Worm (Caenorhabditis elegans) whole organism, L3 larva: ENCODE data around the gene F45E10.2.

Experiments used
- R02D3.7 ChIP-seq: fragments of 150-350 bp; optimal IDR thresholded peaks from 2 replicates; lab custom pipeline; 2014; ENCODE audit warnings: missing biosample characterization, missing genetic modification characterization
- ZK546.5 ChIP-seq: sonication (generic microtip); optimal IDR thresholded peaks from 2 replicates; lab custom pipeline; 2017; ENCODE audit warnings: missing biosample characterization, missing genetic modification characterization
- aly-2 ChIP-seq: fragments of 150-350 bp; optimal IDR thresholded peaks from 2 replicates; lab custom pipeline; 2014; ENCODE audit warnings: missing biosample characterization, missing genetic modification characterization
- ceh-28 ChIP-seq: fragments of 150-350 bp; optimal IDR thresholded peaks from 2 replicates; lab custom pipeline; 2014; ENCODE audit warnings: missing biosample characterization, missing genetic modification reagents, missing genetic modification characterization
- ceh-82 ChIP-seq: fragments of 150-350 bp; optimal IDR thresholded peaks from 2 replicates; lab custom pipeline; 2014; ENCODE audit warnings: missing biosample characterization, missing genetic modification characterization
- ceh-9 ChIP-seq: sonication (generic microtip); optimal IDR thresholded peaks from 2 replicates; lab custom pipeline; 2018; ENCODE audit warnings: missing biosample characterization, missing genetic modification characterization
- egl-27 ChIP-seq: sonication (generic microtip); optimal IDR thresholded peaks from 4 replicates; lab custom pipeline; 2017; ENCODE audit warnings: missing biosample characterization, missing genetic modification reagents, missing genetic modification characterization
- elt-1 ChIP-seq: fragments of 150-350 bp; optimal IDR thresholded peaks from 2 replicates; lab custom pipeline; 2014; ENCODE audit warnings: missing biosample characterization, missing genetic modification characterization
- elt-2 ChIP-seq: sonication (generic microtip); optimal IDR thresholded peaks from 2 replicates; lab custom pipeline; 2016; ENCODE audit warnings: missing genetic modification reagents, mild to moderate bottlenecking, missing genetic modification characterization, missing compliant biosample characterization
- eor-1 ChIP-seq, 2 experiments: fragments of 150-350 bp; optimal IDR thresholded peaks; 2 replicates each; lab custom pipeline; 2014 to 2018; ENCODE audit warnings: missing biosample characterization in 2 of 2, missing genetic modification characterization in 2 of 2
- fkh-10 ChIP-seq: sonication (generic microtip); optimal IDR thresholded peaks from 2 replicates; lab custom pipeline; 2017; ENCODE audit warnings: missing biosample characterization, missing genetic modification reagents, missing genetic modification characterization
- fkh-2 ChIP-seq: fragments of 150-350 bp; optimal IDR thresholded peaks from 2 replicates; lab custom pipeline; 2014; ENCODE audit warnings: missing biosample characterization, missing genetic modification reagents, missing genetic modification characterization
- fos-1 ChIP-seq: fragments of 150-350 bp; optimal IDR thresholded peaks from 2 replicates; lab custom pipeline; 2014; ENCODE audit warnings: missing biosample characterization, missing genetic modification characterization
- hmg-11 ChIP-seq: sonication (generic microtip); optimal IDR thresholded peaks from 2 replicates; lab custom pipeline; 2016; ENCODE audit warnings: missing genetic modification characterization, missing compliant biosample characterization
- lin-15B ChIP-seq: fragments of 150-350 bp; optimal IDR thresholded peaks from 2 replicates; lab custom pipeline; 2014; ENCODE audit warnings: missing biosample characterization, missing genetic modification characterization
- lin-39 ChIP-seq: fragments of 150-350 bp; optimal IDR thresholded peaks from 2 replicates; lab custom pipeline; 2018; ENCODE audit warnings: missing biosample characterization, missing genetic modification reagents, missing genetic modification characterization
- lsy-12 ChIP-seq: sonication (generic microtip); optimal IDR thresholded peaks from 2 replicates; lab custom pipeline; 2016; ENCODE audit warnings: mild to moderate bottlenecking, missing genetic modification characterization, missing compliant biosample characterization
- mdl-1 ChIP-seq: fragments of 150-350 bp; optimal IDR thresholded peaks from 2 replicates; lab custom pipeline; 2014; ENCODE audit warnings: missing biosample characterization, missing genetic modification characterization
- mml-1 ChIP-seq: fragments of 150-350 bp; sonication (generic microtip); optimal IDR thresholded peaks from 3 replicates; lab custom pipeline; 2014; ENCODE audit warnings: missing biosample characterization, missing genetic modification characterization
- nfya-1 ChIP-seq: sonication (generic microtip); optimal IDR thresholded peaks from 2 replicates; lab custom pipeline; 2017; ENCODE audit warnings: missing genetic modification characterization, mild to moderate bottlenecking, missing compliant biosample characterization, antibody characterized with exemption, moderate library complexity; ENCODE audit not compliant: insufficient read depth
- nhr-12 ChIP-seq: fragments of 150-350 bp; optimal IDR thresholded peaks from 2 replicates; lab custom pipeline; 2014; ENCODE audit warnings: missing biosample characterization, missing genetic modification characterization
- nhr-23 ChIP-seq: fragments of 150-350 bp; optimal IDR thresholded peaks from 2 replicates; lab custom pipeline; 2014; ENCODE audit warnings: missing biosample characterization, missing genetic modification reagents, missing genetic modification characterization
- nhr-25 ChIP-seq: sonication (generic microtip); optimal IDR thresholded peaks from 2 replicates; lab custom pipeline; 2017; ENCODE audit warnings: missing biosample characterization, missing genetic modification characterization
- nhr-28 ChIP-seq: fragments of 150-350 bp; optimal IDR thresholded peaks from 2 replicates; lab custom pipeline; 2014; ENCODE audit warnings: missing biosample characterization, missing genetic modification characterization
- nhr-43 ChIP-seq: sonication (generic microtip); optimal IDR thresholded peaks from 2 replicates; lab custom pipeline; 2016; ENCODE audit warnings: mild to moderate bottlenecking, missing genetic modification characterization, missing compliant biosample characterization; ENCODE audit not compliant: poor library complexity, severe bottlenecking
- nhr-67 ChIP-seq: fragments of 150-350 bp; optimal IDR thresholded peaks from 2 replicates; lab custom pipeline; 2014; ENCODE audit warnings: missing biosample characterization, missing genetic modification characterization
- nhr-76 ChIP-seq: fragments of 150-350 bp; sonication (generic microtip); optimal IDR thresholded peaks from 5 replicates; lab custom pipeline; 2014; ENCODE audit warnings: missing biosample characterization, missing genetic modification characterization
- nhr-77 ChIP-seq: fragments of 150-350 bp; optimal IDR thresholded peaks from 2 replicates; lab custom pipeline; 2014; ENCODE audit warnings: missing biosample characterization, missing genetic modification characterization
- pha-4 ChIP-seq: fragments of 150-350 bp; optimal IDR thresholded peaks from 2 replicates; lab custom pipeline; 2014; ENCODE audit warnings: missing biosample characterization, missing genetic modification reagents, missing genetic modification characterization
- sea-2 ChIP-seq: fragments of 150-350 bp; sonication (generic microtip); optimal IDR thresholded peaks from 4 replicates; lab custom pipeline; 2014; ENCODE audit warnings: missing biosample characterization, missing genetic modification reagents, missing genetic modification characterization
- skn-1 ChIP-seq: fragments of 150-350 bp; optimal IDR thresholded peaks from 2 replicates; lab custom pipeline; 2014; ENCODE audit warnings: missing biosample characterization, missing genetic modification characterization
- tbx-2 ChIP-seq: sonication (generic microtip); optimal IDR thresholded peaks from 2 replicates; lab custom pipeline; 2016; ENCODE audit warnings: mild to moderate bottlenecking, missing genetic modification characterization, missing compliant biosample characterization
- unc-39 ChIP-seq: sonication (generic microtip); optimal IDR thresholded peaks from 4 replicates; lab custom pipeline; 2017; ENCODE audit warnings: missing biosample characterization, missing genetic modification characterization
- ztf-11 ChIP-seq: fragments of 150-350 bp; optimal IDR thresholded peaks from 2 replicates; lab custom pipeline; 2014; ENCODE audit warnings: missing biosample characterization, missing genetic modification characterization
- ztf-4 ChIP-seq: fragments of 150-350 bp; optimal IDR thresholded peaks from 2 replicates; lab custom pipeline; 2014; ENCODE audit warnings: missing biosample characterization, missing genetic modification characterization

F45E10.2 gene

DNA sequence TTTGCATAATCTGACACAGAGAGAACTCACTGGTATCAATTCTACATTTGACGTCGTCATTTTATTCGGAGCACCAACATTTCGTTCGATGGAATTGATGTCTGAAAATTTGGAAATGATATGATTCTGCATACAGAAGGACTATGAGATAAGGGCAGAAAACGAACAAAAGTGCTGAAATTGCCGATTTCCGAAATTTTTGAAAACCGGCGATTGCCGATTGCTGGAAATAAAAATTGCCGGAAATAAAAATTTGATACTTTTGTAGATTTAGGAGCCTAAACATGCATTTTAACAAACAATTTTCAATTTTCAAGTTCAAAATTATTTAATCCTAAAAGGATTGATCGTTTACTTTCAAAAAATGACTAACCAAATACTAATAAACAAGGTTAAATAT lies 34.2 kb upstream of the F45E10.2 start, which contains the start of gene unc-53:
Gene unc-53 (minus strand): TSS at position 101 of the 400 bp plus-strand sequence.
- no peak for TF ChIP-seq nhr-77 (tag; lab: Kevin White, UChicago)
- TF ChIP-seq nfya-1 (tag; lab: Kevin White, UChicago), result no peak
- no peak for TF ChIP-seq mdl-1 (tag; lab: Kevin White, UChicago)
- no peak for TF ChIP-seq elt-2
- TF ChIP-seq ceh-9, result no peak
- TF ChIP-seq aly-2 (tag; lab: Kevin White, UChicago), result no peak
- TF ChIP-seq ztf-4, result no peak

ce11 chrII:11088137-11088536 lies 33.0 kb upstream of the F45E10.2 start:
- TF ChIP-seq unc-39 (no peak), pha-4 (tag; lab: Kevin White, UChicago) (no peak), egl-27 (no peak), skn-1 (no peak), lin-39 (tag; lab: Kevin White, UChicago) (no peak), ceh-28 (tag; lab: Kevin White, UChicago) (no peak), aly-2 (tag; lab: Kevin White, UChicago) (no peak), lsy-12 (tag; lab: Kevin White, UChicago) (no peak), ZK546.5 (tag; lab: Kevin White, UChicago) (no peak)
- TF ChIP-seq, all 47 proteins: peak for 0

ce11 chrII:11086770-11087169 lies 31.6 kb upstream of the F45E10.2 start:
- no peak for TF ChIP-seq mml-1 (tag; lab: Kevin White, UChicago)
- TF ChIP-seq hmg-11 (tag; lab: Kevin White, UChicago), result no peak

DNA sequence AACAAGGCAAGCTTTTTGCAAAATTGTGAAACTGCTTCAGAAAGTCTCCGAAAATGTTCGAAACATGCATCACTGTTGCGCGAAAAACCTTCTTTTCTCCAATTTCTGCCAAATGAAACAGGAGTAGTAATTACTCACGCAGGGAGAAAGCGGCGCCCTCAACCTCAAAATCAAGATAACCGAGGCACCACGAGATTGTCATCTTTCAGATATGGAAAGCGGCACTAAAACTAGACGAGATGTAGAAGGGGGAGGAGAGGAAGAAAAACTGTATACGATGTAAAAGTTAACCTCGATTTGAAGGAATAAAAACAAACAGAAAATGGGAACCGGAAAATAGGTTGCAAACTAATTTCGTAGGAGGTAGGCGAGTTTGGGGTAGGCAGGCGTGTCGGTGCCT lies 21.4 kb upstream of the F45E10.2 start:
- TF ChIP-seq nhr-12 (tag; lab: Kevin White, UChicago), result no peak
- TF ChIP-seq tbx-2 (tag; lab: Kevin White, UChicago), result no peak
- no peak for TF ChIP-seq nfya-1 (tag; lab: Kevin White, UChicago)
- no peak for TF ChIP-seq nhr-28 (tag; lab: Kevin White, UChicago)
- no peak for TF ChIP-seq egl-27
- TF ChIP-seq fkh-2, result no peak
- peak; percentile 12 for TF ChIP-seq nhr-25 (tag; lab: Kevin White, UChicago)
- no peak for TF ChIP-seq sea-2
- TF ChIP-seq fkh-10, result no peak
- no peak for TF ChIP-seq eor-1 (tag; optimal IDR thresholded peaks at IDR 0.05; lab: Kevin White, UChicago)
- TF ChIP-seq ztf-11, result no peak
- TF ChIP-seq fos-1 (tag; lab: Kevin White, UChicago), result no peak
- TF ChIP-seq R02D3.7, result no peak
- peak; percentile 82 for TF ChIP-seq elt-1 (tag; lab: Kevin White, UChicago)

- TF ChIP-seq elt-2 (no peak), fkh-2 (no peak), fkh-10 (no peak), fos-1 (tag; lab: Kevin White, UChicago) (no peak), nhr-12 (tag; lab: Kevin White, UChicago) (no peak), nfya-1 (tag; lab: Kevin White, UChicago) (no peak), sea-2 (no peak)
Observed at ce11 chrII:11072565-11072964, 17.4 kb upstream of the F45E10.2 start.

DNA sequence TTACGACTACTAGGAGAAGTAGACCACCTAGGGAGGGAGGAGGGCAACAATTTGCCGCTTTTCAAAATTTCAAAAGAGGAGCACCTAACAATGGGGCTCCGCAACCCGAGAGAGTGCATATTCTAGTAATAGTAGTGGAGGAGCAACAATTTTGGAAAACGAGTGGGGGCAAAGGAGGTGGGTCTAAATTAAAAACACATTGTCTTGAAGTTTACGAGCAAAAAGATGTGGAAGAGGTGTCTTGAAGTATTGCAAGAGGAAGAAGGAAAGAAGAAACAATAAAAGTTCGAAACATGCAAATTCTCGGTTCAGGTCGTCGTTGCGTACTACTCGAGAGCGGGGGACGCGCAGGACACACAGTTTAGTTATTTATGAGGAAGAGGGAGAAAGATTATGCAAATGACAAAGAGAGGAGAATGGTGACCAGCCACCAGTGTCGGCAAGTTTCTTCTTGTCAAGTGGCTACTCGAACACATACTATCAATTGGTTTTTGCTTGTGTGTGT lies 9.1 kb upstream of the F45E10.2 start:
- TF ChIP-seq fos-1 (tag; lab: Kevin White, UChicago) (no peak), lin-15B (tag; lab: Kevin White, UChicago) (no peak), ZK546.5 (tag; lab: Kevin White, UChicago) (no peak), ceh-28 (tag; lab: Kevin White, UChicago) (no peak), nhr-77 (tag; lab: Kevin White, UChicago) (no peak), nhr-76 (tag; lab: Kevin White, UChicago) (no peak), sea-2 (no peak), mml-1 (tag; lab: Kevin White, UChicago) (no peak), ceh-82 (tag; lab: Kevin White, UChicago) (no peak), nhr-67 (no peak), nhr-23 (tag; lab: Kevin White, UChicago) (no peak), nhr-43 (no peak), fkh-2 (no peak)
